Fruit fly (Drosophila melanogaster) whole organism, pupa: ENCODE measurements around the gene NetA.

ENCODE experiments used
- CG10348 ChIP-seq: fragments of 200-800 bp; sonication (Bioruptor generic); IDR thresholded peaks from 2 replicates; pipeline ENCODE4 v1.3.6; 2022; ENCODE audit warnings: missing biosample characterization, missing genetic modification characterization
- CG15710 ChIP-seq: fragments of 200-800 bp; sonication (Bioruptor generic); optimal IDR thresholded peaks from 2 replicates; lab custom pipeline; 2018; ENCODE audit warnings: missing biosample characterization, mild to moderate bottlenecking, missing genetic modification characterization, moderate library complexity
- CG17806 ChIP-seq: fragments of 200-800 bp; sonication (Bioruptor generic); optimal IDR thresholded peaks from 2 replicates; lab custom pipeline; 2018; ENCODE audit warnings: missing biosample characterization, mild to moderate bottlenecking, missing genetic modification characterization, moderate library complexity
- fd96Ca ChIP-seq: fragments of 200-800 bp; sonication (Bioruptor generic); IDR thresholded peaks from 3 replicates; pipeline ENCODE4 v1.3.6; 2022; ENCODE audit warnings: missing biosample characterization, missing genetic modification characterization

DNA sequence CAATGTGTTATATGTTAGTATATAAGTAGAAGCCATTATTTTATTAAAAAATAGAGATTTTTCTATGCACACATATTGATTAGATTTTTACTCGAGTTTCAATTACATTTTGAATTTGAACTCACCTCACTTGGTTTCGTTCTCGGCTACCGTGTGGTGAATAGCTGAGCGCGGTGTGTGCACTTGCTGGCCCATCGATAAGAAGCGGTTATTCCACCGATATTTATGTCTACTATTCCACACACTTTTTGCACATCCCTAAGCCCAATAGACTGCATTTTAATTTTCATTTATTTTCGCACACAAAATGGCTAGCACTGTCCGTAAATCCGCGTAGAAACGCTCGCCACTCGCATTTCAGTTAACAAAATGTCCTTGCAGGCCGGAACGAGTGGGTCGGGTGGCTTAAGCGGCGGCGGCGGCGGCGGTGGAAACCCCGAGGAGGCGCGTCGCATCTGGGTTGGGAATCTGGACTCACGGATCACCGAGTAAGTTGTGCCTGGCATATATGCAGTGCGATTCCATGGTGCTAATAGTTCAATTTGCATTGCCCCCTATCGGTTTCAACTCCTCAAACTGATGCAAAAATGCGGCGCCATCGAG is 73.3 kb downstream of the NetA start, which contains the start of gene CG14414:
- no peak for TF ChIP-seq CG17806 (tag; lab: Kevin White, UChicago)
- TF ChIP-seq CG15710 (tag; lab: Kevin White, UChicago) = no peak
- no peak for TF ChIP-seq fd96Ca
- TF ChIP-seq CG10348 = no peak
